Worm (Caenorhabditis elegans) whole organism, young adult: ENCODE data around the gene R07B7.10.
A peak's percentile ranks its signal among the peaks of the same experiment; 100 is the strongest.

Experiments
- D2030.7 ChIP-seq: fragments of 200-800 bp; sonication (Bioruptor generic); IDR thresholded peaks from 2 replicates; pipeline ENCODE4 v1.3.6; 2022; ENCODE audit warnings: missing genetic modification reagents, missing genetic modification characterization, missing compliant biosample characterization
- F10E7.11 ChIP-seq: sonication (generic microtip); optimal IDR thresholded peaks from 2 replicates; lab custom pipeline; 2017; ENCODE audit warnings: mild to moderate bottlenecking, missing genetic modification characterization, moderate library complexity, missing compliant biosample characterization
- F39B2.1 ChIP-seq: fragments of 200-800 bp; sonication (Bioruptor generic); IDR thresholded peaks from 2 replicates; pipeline ENCODE4 v1.3.6; 2022; ENCODE audit warnings: missing genetic modification reagents, missing genetic modification characterization, missing compliant biosample characterization
- F57A8.1 ChIP-seq: fragments of 200-800 bp; sonication (Bioruptor generic); optimal IDR thresholded peaks from 2 replicates; lab custom pipeline; 2018; ENCODE audit warnings: mild to moderate bottlenecking, missing genetic modification characterization, moderate library complexity, missing compliant biosample characterization
- K11D2.4 ChIP-seq: fragments of 200-800 bp; sonication (Bioruptor generic); IDR thresholded peaks from 2 replicates; pipeline ENCODE4 v1.3.6; 2022; ENCODE audit warnings: missing genetic modification reagents, missing genetic modification characterization, missing compliant biosample characterization
- Y53G8AR.9 ChIP-seq: fragments of 200-800 bp; sonication (Bioruptor generic); conservative IDR thresholded peaks from 2 replicates; pipeline ENCODE4 v1.3.6; 2022; ENCODE audit warnings: missing genetic modification reagents, missing genetic modification characterization, missing compliant biosample characterization
- ama-1 ChIP-seq, 3 experiments: fragments of 150-350 bp in 1 of 3; sonication (generic microtip) in 2 of 3; optimal IDR thresholded peaks; 2 replicates each; lab custom pipeline; 2014 to 2018; ENCODE audit warnings: missing biosample characterization in 2 of 3, missing genetic modification characterization in 2 of 3, missing genetic modification reagents in 2 of 3
- atf-7 ChIP-seq: sonication (generic microtip); optimal IDR thresholded peaks from 2 replicates; lab custom pipeline; 2017; ENCODE audit warnings: mild to moderate bottlenecking, missing genetic modification characterization, missing compliant biosample characterization
- attf-5 ChIP-seq: fragments of 200-800 bp; sonication (Bioruptor generic); optimal IDR thresholded peaks from 2 replicates; lab custom pipeline; 2018; ENCODE audit warnings: mild to moderate bottlenecking, missing genetic modification characterization, missing compliant biosample characterization
- attf-6 ChIP-seq: fragments of 200-800 bp; sonication (Bioruptor generic); IDR thresholded peaks from 2 replicates; pipeline ENCODE4 v1.3.6; 2022; ENCODE audit warnings: missing genetic modification reagents, missing genetic modification characterization, missing compliant biosample characterization
- ccch-3 ChIP-seq: fragments of 200-800 bp; sonication (Bioruptor generic); optimal IDR thresholded peaks from 2 replicates; lab custom pipeline; 2018; ENCODE audit warnings: mild to moderate bottlenecking, missing genetic modification characterization, missing compliant biosample characterization
- cebp-1 ChIP-seq, 2 experiments: fragments of 200-800 bp in 1 of 2; sonication (Bioruptor generic) in 1 of 2; sonication (generic microtip) in 1 of 2; IDR thresholded peaks in 1 of 2; optimal IDR thresholded peaks in 1 of 2; 2 replicates each; pipeline versions ENCODE4 v1.3.6 to Lab custom; 2017 to 2022; ENCODE audit warnings: missing compliant biosample characterization in 2 of 2, missing genetic modification characterization in 2 of 2, mild to moderate bottlenecking in 1 of 2, missing genetic modification reagents in 1 of 2, moderate library complexity in 1 of 2
- cebp-2 ChIP-seq: fragments of 200-800 bp; sonication (Bioruptor generic); IDR thresholded peaks from 2 replicates; pipeline ENCODE4 v1.3.6; 2022; ENCODE audit warnings: missing genetic modification characterization, missing compliant biosample characterization
- dox-1 ChIP-seq: fragments of 200-800 bp; sonication (Bioruptor generic); IDR thresholded peaks from 2 replicates; pipeline ENCODE4 v1.3.6; 2022; ENCODE audit warnings: missing genetic modification reagents, missing genetic modification characterization, missing compliant biosample characterization
- dpff-1 ChIP-seq: sonication (generic microtip); optimal IDR thresholded peaks from 2 replicates; lab custom pipeline; 2017; ENCODE audit warnings: mild to moderate bottlenecking, missing genetic modification characterization, missing compliant biosample characterization
- hlh-12 ChIP-seq: sonication (generic microtip); optimal IDR thresholded peaks from 2 replicates; lab custom pipeline; 2016; ENCODE audit warnings: missing genetic modification characterization, missing compliant biosample characterization
- hrde-1 ChIP-seq: sonication (generic microtip); optimal IDR thresholded peaks from 2 replicates; lab custom pipeline; 2016; ENCODE audit warnings: missing genetic modification characterization, mild to moderate bottlenecking, missing compliant biosample characterization, moderate library complexity, missing genotype, missing genetic modification reagents, borderline replicate concordance
- let-526 ChIP-seq: fragments of 200-800 bp; sonication (Bioruptor generic); IDR thresholded peaks from 2 replicates; pipeline ENCODE4 v1.3.6; 2022; ENCODE audit warnings: missing genetic modification reagents, missing genetic modification characterization, missing compliant biosample characterization
- lsl-1 ChIP-seq: fragments of 200-800 bp; sonication (Bioruptor generic); optimal IDR thresholded peaks from 2 replicates; lab custom pipeline; 2018; ENCODE audit warnings: mild to moderate bottlenecking, missing genetic modification characterization, moderate library complexity, missing compliant biosample characterization
- madf-10 ChIP-seq: sonication (generic microtip); optimal IDR thresholded peaks from 2 replicates; lab custom pipeline; 2016; ENCODE audit warnings: mild to moderate bottlenecking, missing genetic modification characterization, missing compliant biosample characterization
- madf-3 ChIP-seq: fragments of 200-800 bp; sonication (Bioruptor generic); IDR thresholded peaks from 2 replicates; pipeline ENCODE4 v1.3.6; 2022; ENCODE audit warnings: missing genetic modification reagents, missing genetic modification characterization, missing compliant biosample characterization
- mcd-1 ChIP-seq: fragments of 200-800 bp; sonication (Bioruptor generic); IDR thresholded peaks from 2 replicates; pipeline ENCODE4 v1.3.6; 2022; ENCODE audit warnings: missing genetic modification reagents, missing genetic modification characterization, missing compliant biosample characterization
- nfyb-1 ChIP-seq: fragments of 200-800 bp; sonication (Bioruptor generic); IDR thresholded peaks from 2 replicates; pipeline ENCODE4 v1.3.6; 2022; ENCODE audit warnings: missing genetic modification reagents, missing genetic modification characterization, missing compliant biosample characterization
- nhr-120 ChIP-seq: fragments of 200-800 bp; sonication (Bioruptor generic); IDR thresholded peaks from 2 replicates; pipeline ENCODE4 v1.3.6; 2022; ENCODE audit warnings: missing genetic modification characterization, missing compliant biosample characterization
- nhr-179 ChIP-seq: sonication (generic microtip); optimal IDR thresholded peaks from 2 replicates; lab custom pipeline; 2016; ENCODE audit warnings: mild to moderate bottlenecking, missing genetic modification characterization, missing compliant biosample characterization
- nhr-27 ChIP-seq: fragments of 200-800 bp; sonication (Bioruptor generic); optimal IDR thresholded peaks from 2 replicates; lab custom pipeline; 2018; ENCODE audit warnings: mild to moderate bottlenecking, missing genetic modification characterization, moderate library complexity, missing compliant biosample characterization
- nhr-80 ChIP-seq: sonication (generic microtip); optimal IDR thresholded peaks from 2 replicates; lab custom pipeline; 2016; ENCODE audit warnings: missing genetic modification characterization, missing compliant biosample characterization
- snpc-1.3 ChIP-seq: sonication (generic microtip); optimal IDR thresholded peaks from 2 replicates; lab custom pipeline; 2017; ENCODE audit warnings: missing genetic modification characterization, mild to moderate bottlenecking, missing compliant biosample characterization, antibody characterized with exemption, moderate library complexity, missing genotype, missing genetic modification reagents; ENCODE audit not compliant: insufficient read depth
- somi-1 ChIP-seq: fragments of 200-800 bp; sonication (Bioruptor generic); optimal IDR thresholded peaks from 2 replicates; lab custom pipeline; 2018; ENCODE audit warnings: mild to moderate bottlenecking, missing genetic modification characterization, missing compliant biosample characterization
- sptf-2 ChIP-seq: fragments of 200-800 bp; sonication (Bioruptor generic); optimal IDR thresholded peaks from 2 replicates; lab custom pipeline; 2018; ENCODE audit warnings: mild to moderate bottlenecking, missing genetic modification characterization, missing compliant biosample characterization
- unc-130 ChIP-seq: sonication (generic microtip); optimal IDR thresholded peaks from 2 replicates; lab custom pipeline; 2016; ENCODE audit warnings: missing genetic modification reagents, missing genetic modification characterization, missing compliant biosample characterization
- unc-62 ChIP-seq: fragments of 150-350 bp; optimal IDR thresholded peaks from 2 replicates; lab custom pipeline; 2014; ENCODE audit warnings: missing biosample characterization, missing genetic modification reagents, missing genetic modification characterization
- ztf-22 ChIP-seq: fragments of 200-800 bp; sonication (Bioruptor generic); optimal IDR thresholded peaks from 2 replicates; lab custom pipeline; 2018; ENCODE audit warnings: mild to moderate bottlenecking, missing genetic modification characterization, moderate library complexity, missing compliant biosample characterization
- ztf-6 ChIP-seq: fragments of 200-800 bp; sonication (Bioruptor generic); IDR thresholded peaks from 2 replicates; pipeline ENCODE4 v1.3.6; 2022; ENCODE audit warnings: missing genetic modification reagents, missing genetic modification characterization, missing compliant biosample characterization

R07B7.10 gene

ce11 chrV:12088773-12089172 is 5.8 kb downstream of the R07B7.10 start, which contains the start of gene R07B7.12 (continued):
- no peak for TF ChIP-seq F10E7.11 (tag; lab: Kevin White, UChicago)
- TF ChIP-seq attf-5 (GFP tag; lab: Kevin White, UChicago): no peak
- no peak for TF ChIP-seq nhr-179 (tag; lab: Kevin White, UChicago)
- no peak for TF ChIP-seq snpc-1.3 (tag; lab: Kevin White, UChicago)

DNA sequence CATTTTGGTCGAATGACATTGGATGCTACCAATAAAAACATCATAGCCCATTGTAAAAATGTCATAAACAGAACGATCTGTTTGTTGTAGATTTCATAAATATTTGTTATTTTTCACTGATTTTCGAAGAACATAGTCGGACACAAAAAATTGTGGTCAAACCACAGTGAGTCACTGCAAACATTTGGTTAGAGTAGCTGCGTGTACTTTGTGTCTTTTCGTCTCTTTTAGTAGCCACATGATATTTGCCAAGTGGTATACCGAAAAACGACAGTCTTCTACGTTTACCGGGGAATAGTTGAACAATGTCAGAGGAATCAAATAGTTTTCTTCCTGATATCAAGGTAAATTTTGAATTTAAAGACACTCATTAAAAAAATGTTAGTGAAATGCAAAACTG is 8.7 kb downstream of the R07B7.10 start, which contains the start of gene nhr-206:
nhr-206 (plus strand) TSS at position 248 of the 400 bp plus-strand sequence.
- TF ChIP-seq unc-62 (GFP tag; lab: Kevin White, UChicago) (no peak), nhr-80 (tag; lab: Kevin White, UChicago) (peak; percentile 63)

- TF ChIP-seq madf-3 (GFP tag; lab: Robert Waterston, UW) (no peak), hrde-1 (no peak), F57A8.1 (no peak), somi-1 (no peak), cebp-2 (GFP tag; lab: Robert Waterston, UW) (no peak), K11D2.4 (no peak), D2030.7 (GFP tag; lab: Robert Waterston, UW) (no peak), Y53G8AR.9 (GFP tag; lab: Robert Waterston, UW) (no peak), unc-130 (GFP tag; lab: Kevin White, UChicago) (no peak), ama-1 (optimal IDR thresholded peaks at IDR 0.05; lab: Kevin White, UChicago) (no peak), ama-1 (GFP tag; optimal IDR thresholded peaks at IDR 0.05; lab: Kevin White, UChicago) (no peak), F39B2.1 (GFP tag; lab: Robert Waterston, UW) (no peak), madf-10 (tag; lab: Kevin White, UChicago) (no peak), ztf-22 (no peak), lsl-1 (GFP tag; lab: Kevin White, UChicago) (no peak), atf-7 (tag; lab: Kevin White, UChicago) (no peak)
- TF ChIP-seq, all 124 proteins: peak for 0
Measured at ce11 chrV:12094030-12094429, 11.0 kb downstream of the R07B7.10 start, which contains the start of gene nhr-208. nhr-208 (plus strand) TSS chrV:12094317.

DNA sequence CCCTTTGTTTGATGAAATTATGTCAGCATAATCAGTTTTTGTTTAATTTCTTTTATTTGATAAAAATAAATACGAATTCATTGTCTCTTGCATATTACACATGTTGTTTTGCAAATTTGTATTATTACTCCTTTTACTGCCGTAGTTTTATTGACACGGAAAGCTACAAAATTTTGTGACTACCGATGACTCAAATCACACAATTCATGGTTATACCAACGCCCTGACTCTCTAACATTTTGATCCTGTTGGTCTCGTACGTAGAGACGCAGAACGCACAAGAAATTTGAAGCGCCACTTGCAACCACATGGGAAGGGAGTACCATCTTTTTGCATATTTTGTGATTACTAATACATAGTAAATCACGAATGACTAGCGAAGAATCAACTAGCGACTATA is 12.8 kb downstream of the R07B7.10 start, which contains the start of gene nhr-207:
nhr-207 (plus strand) TSS at position 282 of the 400 bp plus-strand sequence.
- TF ChIP-seq sptf-2 (GFP tag; lab: Kevin White, UChicago) (no peak), dox-1 (no peak), let-526 (GFP tag; lab: Robert Waterston, UW) (no peak), nhr-80 (tag; lab: Kevin White, UChicago) (peak; percentile 39), dpff-1 (tag; lab: Kevin White, UChicago) (no peak)
- TF ChIP-seq, all 124 proteins: peak for 1

- TF ChIP-seq ztf-6: no peak
- TF ChIP-seq, all 124 proteins: peak for 0
Measured at ce11 chrV:12098123-12098522, 15.1 kb downstream of the R07B7.10 start, which contains the start of gene nhr-209. nhr-209 (plus strand) TSS chrV:12098149.

DNA sequence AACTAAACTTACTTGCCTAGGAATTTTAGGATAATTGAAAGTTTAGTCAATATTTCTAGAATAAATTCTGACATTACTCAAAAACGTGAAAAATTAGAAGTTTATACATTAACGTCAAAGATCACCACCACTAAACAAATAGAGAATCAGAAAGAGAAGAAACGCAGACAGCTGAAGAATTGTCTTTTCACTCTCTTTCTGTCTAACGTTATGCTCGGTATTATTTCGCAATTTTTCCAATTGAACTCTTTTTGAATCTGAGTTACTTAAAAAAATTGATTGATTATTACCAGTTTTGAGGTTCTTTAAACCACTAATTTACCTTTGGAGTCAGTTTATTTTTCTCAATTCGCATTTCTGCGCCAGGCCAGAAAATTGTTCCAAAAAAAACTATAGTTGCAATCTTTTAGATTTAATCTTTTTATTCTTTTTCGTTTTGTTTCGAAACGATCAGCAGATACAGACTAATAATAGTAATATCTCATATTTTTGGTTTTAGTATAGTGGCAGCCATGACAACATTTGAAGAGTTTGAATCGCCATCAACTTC is 17.9 kb downstream of the R07B7.10 start, which contains the start of gene nhr-154:
nhr-154 (plus strand) TSS at position 500 of the 550 bp plus-strand sequence.
- TF ChIP-seq nfyb-1: no peak
- no peak for TF ChIP-seq ccch-3 (GFP tag; lab: Kevin White, UChicago)
- no peak for TF ChIP-seq hlh-12 (tag; lab: Kevin White, UChicago)
- TF ChIP-seq nhr-27 (tag; lab: Kevin White, UChicago): no peak
- no peak for TF ChIP-seq attf-6 (GFP tag; lab: Robert Waterston, UW)
- TF ChIP-seq cebp-1 (GFP tag; IDR thresholded peaks at IDR 0.05; lab: Robert Waterston, UW): peak; percentile 91
- peak; percentile 97 for TF ChIP-seq cebp-1 (tag; optimal IDR thresholded peaks at IDR 0.05; lab: Kevin White, UChicago)
- TF ChIP-seq nhr-120 (GFP tag; lab: Robert Waterston, UW): no peak
- peak; percentile 1 for TF ChIP-seq nhr-80 (tag; lab: Kevin White, UChicago)
- TF ChIP-seq mcd-1 (GFP tag; lab: Robert Waterston, UW): no peak
